Worm (Caenorhabditis elegans) whole organism, L3 larva: Measurements from ENCODE around the gene C14E2.6.
A peak's percentile ranks its signal among the peaks of the same experiment; 100 is the strongest.

ENCODE experiments used
- R02D3.7 ChIP-seq: fragments of 150-350 bp; optimal IDR thresholded peaks from 2 replicates; lab custom pipeline; 2014; ENCODE audit warnings: missing biosample characterization, missing genetic modification characterization
- aly-2 ChIP-seq: fragments of 150-350 bp; optimal IDR thresholded peaks from 2 replicates; lab custom pipeline; 2014; ENCODE audit warnings: missing biosample characterization, missing genetic modification characterization
- ama-1 ChIP-seq: fragments of 150-350 bp; optimal IDR thresholded peaks from 2 replicates; lab custom pipeline; 2018
- ceh-16 ChIP-seq: sonication (generic microtip); optimal IDR thresholded peaks from 2 replicates; lab custom pipeline; 2017; ENCODE audit warnings: missing biosample characterization, missing genetic modification characterization
- ceh-28 ChIP-seq: fragments of 150-350 bp; optimal IDR thresholded peaks from 2 replicates; lab custom pipeline; 2014; ENCODE audit warnings: missing biosample characterization, missing genetic modification reagents, missing genetic modification characterization
- ceh-82 ChIP-seq: fragments of 150-350 bp; optimal IDR thresholded peaks from 2 replicates; lab custom pipeline; 2014; ENCODE audit warnings: missing biosample characterization, missing genetic modification characterization
- ceh-9 ChIP-seq: sonication (generic microtip); optimal IDR thresholded peaks from 2 replicates; lab custom pipeline; 2018; ENCODE audit warnings: missing biosample characterization, missing genetic modification characterization
- daf-12 ChIP-seq: fragments of 150-350 bp; optimal IDR thresholded peaks from 2 replicates; lab custom pipeline; 2014; ENCODE audit warnings: missing biosample characterization, missing genetic modification reagents, missing genetic modification characterization
- egl-27 ChIP-seq: sonication (generic microtip); optimal IDR thresholded peaks from 4 replicates; lab custom pipeline; 2017; ENCODE audit warnings: missing biosample characterization, missing genetic modification reagents, missing genetic modification characterization
- elt-1 ChIP-seq: fragments of 150-350 bp; optimal IDR thresholded peaks from 2 replicates; lab custom pipeline; 2014; ENCODE audit warnings: missing biosample characterization, missing genetic modification characterization
- elt-3 ChIP-seq, 3 experiments: fragments of 150-350 bp in 1 of 3; sonication (generic microtip) in 2 of 3; optimal IDR thresholded peaks; 2 replicates in 2 of 3; 4 replicates in 1 of 3; lab custom pipeline; 2014 to 2017; ENCODE audit warnings: missing biosample characterization in 3 of 3, missing genetic modification characterization in 3 of 3
- eor-1 ChIP-seq, 2 experiments: fragments of 150-350 bp; optimal IDR thresholded peaks; 2 replicates each; lab custom pipeline; 2014 to 2018; ENCODE audit warnings: missing biosample characterization in 2 of 2, missing genetic modification characterization in 2 of 2
- fkh-10 ChIP-seq: sonication (generic microtip); optimal IDR thresholded peaks from 2 replicates; lab custom pipeline; 2017; ENCODE audit warnings: missing biosample characterization, missing genetic modification reagents, missing genetic modification characterization
- fkh-2 ChIP-seq: fragments of 150-350 bp; optimal IDR thresholded peaks from 2 replicates; lab custom pipeline; 2014; ENCODE audit warnings: missing biosample characterization, missing genetic modification reagents, missing genetic modification characterization
- hmg-11 ChIP-seq: sonication (generic microtip); optimal IDR thresholded peaks from 2 replicates; lab custom pipeline; 2016; ENCODE audit warnings: missing genetic modification characterization, missing compliant biosample characterization
- lin-39 ChIP-seq: fragments of 150-350 bp; optimal IDR thresholded peaks from 2 replicates; lab custom pipeline; 2018; ENCODE audit warnings: missing biosample characterization, missing genetic modification reagents, missing genetic modification characterization
- lsy-12 ChIP-seq: sonication (generic microtip); optimal IDR thresholded peaks from 2 replicates; lab custom pipeline; 2016; ENCODE audit warnings: mild to moderate bottlenecking, missing genetic modification characterization, missing compliant biosample characterization
- mdl-1 ChIP-seq: fragments of 150-350 bp; optimal IDR thresholded peaks from 2 replicates; lab custom pipeline; 2014; ENCODE audit warnings: missing biosample characterization, missing genetic modification characterization
- mml-1 ChIP-seq: fragments of 150-350 bp; sonication (generic microtip); optimal IDR thresholded peaks from 3 replicates; lab custom pipeline; 2014; ENCODE audit warnings: missing biosample characterization, missing genetic modification characterization
- nfya-1 ChIP-seq: sonication (generic microtip); optimal IDR thresholded peaks from 2 replicates; lab custom pipeline; 2017; ENCODE audit warnings: missing genetic modification characterization, mild to moderate bottlenecking, missing compliant biosample characterization, antibody characterized with exemption, moderate library complexity; ENCODE audit not compliant: insufficient read depth
- nhr-12 ChIP-seq: fragments of 150-350 bp; optimal IDR thresholded peaks from 2 replicates; lab custom pipeline; 2014; ENCODE audit warnings: missing biosample characterization, missing genetic modification characterization
- nhr-23 ChIP-seq: fragments of 150-350 bp; optimal IDR thresholded peaks from 2 replicates; lab custom pipeline; 2014; ENCODE audit warnings: missing biosample characterization, missing genetic modification reagents, missing genetic modification characterization
- nhr-237 ChIP-seq: fragments of 150-350 bp; optimal IDR thresholded peaks from 2 replicates; lab custom pipeline; 2014; ENCODE audit warnings: missing biosample characterization, missing genetic modification characterization
- nhr-25 ChIP-seq: sonication (generic microtip); optimal IDR thresholded peaks from 2 replicates; lab custom pipeline; 2017; ENCODE audit warnings: missing biosample characterization, missing genetic modification characterization
- nhr-28 ChIP-seq: fragments of 150-350 bp; optimal IDR thresholded peaks from 2 replicates; lab custom pipeline; 2014; ENCODE audit warnings: missing biosample characterization, missing genetic modification characterization
- nhr-43 ChIP-seq: sonication (generic microtip); optimal IDR thresholded peaks from 2 replicates; lab custom pipeline; 2016; ENCODE audit warnings: mild to moderate bottlenecking, missing genetic modification characterization, missing compliant biosample characterization; ENCODE audit not compliant: poor library complexity, severe bottlenecking
- nhr-67 ChIP-seq: fragments of 150-350 bp; optimal IDR thresholded peaks from 2 replicates; lab custom pipeline; 2014; ENCODE audit warnings: missing biosample characterization, missing genetic modification characterization
- nhr-76 ChIP-seq: fragments of 150-350 bp; sonication (generic microtip); optimal IDR thresholded peaks from 5 replicates; lab custom pipeline; 2014; ENCODE audit warnings: missing biosample characterization, missing genetic modification characterization
- pha-4 ChIP-seq: fragments of 150-350 bp; optimal IDR thresholded peaks from 2 replicates; lab custom pipeline; 2014; ENCODE audit warnings: missing biosample characterization, missing genetic modification reagents, missing genetic modification characterization
- pqm-1 ChIP-seq: fragments of 150-350 bp; optimal IDR thresholded peaks from 2 replicates; lab custom pipeline; 2017; ENCODE audit warnings: missing biosample characterization, missing genetic modification characterization, inconsistent platforms
- sea-2 ChIP-seq: fragments of 150-350 bp; sonication (generic microtip); optimal IDR thresholded peaks from 4 replicates; lab custom pipeline; 2014; ENCODE audit warnings: missing biosample characterization, missing genetic modification reagents, missing genetic modification characterization
- skn-1 ChIP-seq: fragments of 150-350 bp; optimal IDR thresholded peaks from 2 replicates; lab custom pipeline; 2014; ENCODE audit warnings: missing biosample characterization, missing genetic modification characterization
- snpc-4 ChIP-seq: fragments of 150-350 bp; optimal IDR thresholded peaks from 2 replicates; lab custom pipeline; 2014; ENCODE audit warnings: missing biosample characterization, missing genetic modification characterization
- tbx-2 ChIP-seq: sonication (generic microtip); optimal IDR thresholded peaks from 2 replicates; lab custom pipeline; 2016; ENCODE audit warnings: mild to moderate bottlenecking, missing genetic modification characterization, missing compliant biosample characterization
- unc-62 ChIP-seq: fragments of 150-350 bp; sonication (generic microtip); optimal IDR thresholded peaks from 4 replicates; lab custom pipeline; 2014; ENCODE audit warnings: missing biosample characterization, missing genetic modification reagents, missing genetic modification characterization
- zag-1 ChIP-seq: fragments of 150-350 bp; optimal IDR thresholded peaks from 2 replicates; lab custom pipeline; 2014; ENCODE audit warnings: missing biosample characterization, missing genetic modification characterization
- ztf-11 ChIP-seq: fragments of 150-350 bp; optimal IDR thresholded peaks from 2 replicates; lab custom pipeline; 2014; ENCODE audit warnings: missing biosample characterization, missing genetic modification characterization

The C14E2.6 gene

ce11 chrX:1845493-1845892, 15.7 kb upstream of the C14E2.6 start, which contains the start of gene T26C11.4 (continued):
- no peak for TF ChIP-seq mdl-1
- TF ChIP-seq pha-4 (tag; lab: Kevin White, UChicago) = peak; percentile 49
- no peak for TF ChIP-seq daf-12 (tag; lab: Kevin White, UChicago)

- TF ChIP-seq aly-2 (tag; lab: Kevin White, UChicago) = no peak
- peak; percentile 87 for TF ChIP-seq lsy-12 (tag; lab: Kevin White, UChicago)
- TF ChIP-seq mdl-1 = no peak
- TF ChIP-seq hmg-11 (tag; lab: Kevin White, UChicago) = peak; percentile 67
- no peak for TF ChIP-seq nhr-76 (tag; lab: Kevin White, UChicago)
- TF ChIP-seq elt-3 (tag; optimal IDR thresholded peaks at IDR 0.05; lab: Kevin White, UChicago) = no peak
- TF ChIP-seq tbx-2 (tag; lab: Kevin White, UChicago) = peak; percentile 19
- no peak for TF ChIP-seq fkh-2 (tag; lab: Kevin White, UChicago)
Measured at ce11 chrX:1837703-1838102, 7.9 kb upstream of the C14E2.6 start.

- no peak for TF ChIP-seq mml-1 (tag; lab: Kevin White, UChicago)
- TF ChIP-seq ama-1 (lab: Kevin White, UChicago) = no peak
- TF ChIP-seq nhr-76 (tag; lab: Kevin White, UChicago) = no peak
- no peak for TF ChIP-seq nhr-12 (tag; lab: Kevin White, UChicago)
- no peak for TF ChIP-seq ceh-16 (tag; lab: Kevin White, UChicago)
- no peak for TF ChIP-seq egl-27 (tag; lab: Kevin White, UChicago)
- TF ChIP-seq eor-1 (tag; optimal IDR thresholded peaks at IDR 0.05; lab: Kevin White, UChicago) = no peak
- no peak for TF ChIP-seq aly-2 (tag; lab: Kevin White, UChicago)
- TF ChIP-seq ceh-28 (tag; lab: Kevin White, UChicago) = no peak
- no peak for TF ChIP-seq snpc-4 (tag; lab: Kevin White, UChicago)
- no peak for TF ChIP-seq elt-1 (tag; lab: Kevin White, UChicago)
- no peak for TF ChIP-seq sea-2 (GFP tag; lab: Kevin White, UChicago)
- no peak for TF ChIP-seq nfya-1
- TF ChIP-seq lin-39 = no peak
- no peak for TF ChIP-seq pha-4 (tag; lab: Kevin White, UChicago)
- TF ChIP-seq nhr-67 (tag; lab: Kevin White, UChicago) = no peak
Measured at ce11 chrX:1830475-1830874, 638 bp upstream of the C14E2.6 start.

ce11 chrX:1826166-1826565, 3.7 kb downstream of the C14E2.6 start, which contains the start of gene C14E2.1:
Gene C14E2.1 (plus strand): TSS chrX:1826466.
- no peak for TF ChIP-seq unc-62 (GFP tag; lab: Kevin White, UChicago)
- TF ChIP-seq nhr-237 = no peak
- TF ChIP-seq ztf-11 = no peak
- no peak for TF ChIP-seq nhr-28 (tag; lab: Kevin White, UChicago)
- TF ChIP-seq mdl-1 = no peak
- TF ChIP-seq R02D3.7 = no peak
- no peak for TF ChIP-seq hmg-11 (tag; lab: Kevin White, UChicago)
- no peak for TF ChIP-seq nhr-12 (tag; lab: Kevin White, UChicago)
- TF ChIP-seq fkh-10 (GFP tag; lab: Kevin White, UChicago) = no peak

ce11 chrX:1825290-1825832, 4.5 kb downstream of the C14E2.6 start, which contains the start of gene C14E2.5:
Gene C14E2.5 (minus strand): TSS chrX:1825340.
- TF ChIP-seq ceh-9 (tag; lab: Kevin White, UChicago) = no peak
- no peak for TF ChIP-seq zag-1 (tag; lab: Kevin White, UChicago)
- no peak for TF ChIP-seq ceh-82 (tag; lab: Kevin White, UChicago)
- no peak for TF ChIP-seq lsy-12 (tag; lab: Kevin White, UChicago)
- no peak for TF ChIP-seq R02D3.7
- TF ChIP-seq nhr-25 = no peak
- TF ChIP-seq elt-1 (tag; lab: Kevin White, UChicago) = no peak
- TF ChIP-seq daf-12 (tag; lab: Kevin White, UChicago) = no peak
- no peak for TF ChIP-seq nhr-76 (tag; lab: Kevin White, UChicago)
- TF ChIP-seq fkh-2 (tag; lab: Kevin White, UChicago) = no peak
- no peak for TF ChIP-seq nhr-43
- TF ChIP-seq skn-1 (tag; lab: Kevin White, UChicago) = no peak
- TF ChIP-seq nhr-23 (tag; lab: Kevin White, UChicago) = no peak
- no peak for TF ChIP-seq mdl-1
- TF ChIP-seq nhr-12 (tag; lab: Kevin White, UChicago) = no peak
- TF ChIP-seq pqm-1 (tag; lab: Kevin White, UChicago) = no peak
- TF ChIP-seq nfya-1 = no peak
- TF ChIP-seq, all 47 proteins: peak for 0
